Fruit fly (Drosophila melanogaster): ENCODE data around the gene CG12576.

CG12576 gene

dm6 chrX:22443954-22444910 is 37.9 kb downstream of the CG12576 start, which contains the start of gene CG14621 (continued):
- TF ChIP-seq CG10543 (GFP tag; optimal IDR thresholded peaks at IDR 0.05) (peak; percentile 2), gem (tag; optimal IDR thresholded peaks at IDR 0.05) (peak; percentile 51), Hand (GFP tag; optimal IDR thresholded peaks at IDR 0.05) (no peak), CG2199 (GFP tag; IDR thresholded peaks at IDR 0.05) (no peak), CG10979 (tag; optimal IDR thresholded peaks at IDR 0.05) (peak; percentile 11), dimm (GFP tag; IDR thresholded peaks at IDR 0.05) (no peak), ATbp (GFP tag; optimal IDR thresholded peaks at IDR 0.05) (no peak), phol (tag; optimal IDR thresholded peaks at IDR 0.05) (peak; percentile 76), dm (GFP tag; optimal IDR thresholded peaks at IDR 0.05) (no peak), ham (GFP tag; IDR thresholded peaks at IDR 0.05) (no peak), CG4360 (GFP tag; IDR thresholded peaks at IDR 0.05) (no peak), ro (GFP tag; IDR thresholded peaks at IDR 0.05) (no peak), dmrt11E (tag; optimal IDR thresholded peaks at IDR 0.05) (peak; percentile 7), CG15601 (tag; optimal IDR thresholded peaks at IDR 0.05) (no peak), vvl (GFP tag; IDR thresholded peaks at IDR 0.05) (no peak), CG4282 (GFP tag; optimal IDR thresholded peaks at IDR 0.05) (no peak), oc (tag; optimal IDR thresholded peaks at IDR 0.05) (no peak), CG2712 (tag; optimal IDR thresholded peaks at IDR 0.05) (peak; percentile 7), bcd (GFP tag; optimal IDR thresholded peaks at IDR 0.05) (no peak), BEAF-32 (GFP tag; optimal IDR thresholded peaks at IDR 0.05) (peak; percentile 59), CG17912 (GFP tag; optimal IDR thresholded peaks at IDR 0.05) (no peak), CG7745 (tag; optimal IDR thresholded peaks at IDR 0.05) (no peak), CTCF (GFP tag; optimal IDR thresholded peaks at IDR 0.05) (no peak), lilli (GFP tag; optimal IDR thresholded peaks at IDR 0.05) (no peak), Myb (GFP tag; optimal IDR thresholded peaks at IDR 0.05) (no peak), Hr51 (GFP tag; optimal IDR thresholded peaks at IDR 0.05) (no peak), CkIIα-i1 (GFP tag; IDR thresholded peaks at IDR 0.05) (no peak), CG15011 (GFP tag; optimal IDR thresholded peaks at IDR 0.05) (no peak), CG13424 (tag; optimal IDR thresholded peaks at IDR 0.05) (peak; percentile 17), CG9797 (GFP tag; optimal IDR thresholded peaks at IDR 0.05) (peak; percentile 8), CG3163 (GFP tag; optimal IDR thresholded peaks at IDR 0.05) (no peak), Lim3 (GFP tag; IDR thresholded peaks at IDR 0.05) (no peak), CG17359 (tag; optimal IDR thresholded peaks at IDR 0.05) (no peak), chn (GFP tag; optimal IDR thresholded peaks at IDR 0.05) (no peak), sr (GFP tag; IDR thresholded peaks at IDR 0.05) (no peak), CG14710 (tag; optimal IDR thresholded peaks at IDR 0.05) (peak; percentile 24), amos (GFP tag; IDR thresholded peaks at IDR 0.05; ENCODE audit: partially characterized antibody) (peak; percentile 20; the same call in 1 of the 2 replicates), nerfin-1 (tag; optimal IDR thresholded peaks at IDR 0.05) (no peak), CG18599 (GFP tag; optimal IDR thresholded peaks at IDR 0.05) (no peak), seq (GFP tag; IDR thresholded peaks at IDR 0.05) (no peak), jing (GFP tag; optimal IDR thresholded peaks at IDR 0.05) (no peak), Ssrp (tag; optimal IDR thresholded peaks at IDR 0.05) (peak; percentile 19), CG12104 (GFP tag; optimal IDR thresholded peaks at IDR 0.05) (no peak), Med (GFP tag) (peak; percentile 0), az2 (GFP tag; optimal IDR thresholded peaks at IDR 0.05) (no peak), lmd (GFP tag; IDR thresholded peaks at IDR 0.05) (peak; percentile 37; the same call in 1 of the 2 replicates), org-1 (GFP tag; optimal IDR thresholded peaks at IDR 0.05) (no peak), CG10267 (tag; optimal IDR thresholded peaks at IDR 0.05) (peak; percentile 50), ttk (GFP tag; IDR thresholded peaks at IDR 0.05) (no peak)

Measured in whole organism, embryonic.